Worm (Caenorhabditis elegans): ENCODE data around the gene F11D5.7.

Gene F11D5.7

ce11 chrX:3283189-3283588 lies 21.0 kb upstream of the F11D5.7 start:
- TF ChIP-seq med-1 (GFP tag; optimal IDR thresholded peaks at IDR 0.05; ENCODE audit: insufficient read depth) (no peak), tab-1 (GFP tag; IDR thresholded peaks at IDR 0.05) (no peak), ztf-23 (GFP tag; IDR thresholded peaks at IDR 0.05) (no peak), klf-2 (GFP tag; conservative IDR thresholded peaks at IDR 0.05) (no peak), cog-1 (tag; optimal IDR thresholded peaks at IDR 0.05) (no peak), ztf-29 (GFP tag; IDR thresholded peaks at IDR 0.05) (no peak), ref-1 (GFP tag; conservative IDR thresholded peaks at IDR 0.05) (no peak), T22C8.4 (GFP tag; IDR thresholded peaks at IDR 0.05) (no peak), flt-1 (GFP tag; IDR thresholded peaks at IDR 0.05) (no peak)

ce11 chrX:3284967-3285366 lies 19.2 kb upstream of the F11D5.7 start:
- TF ChIP-seq ref-1 (GFP tag; conservative IDR thresholded peaks at IDR 0.05): no peak
- TF ChIP-seq klf-2 (GFP tag; conservative IDR thresholded peaks at IDR 0.05): no peak
- no peak for TF ChIP-seq ztf-29 (GFP tag; IDR thresholded peaks at IDR 0.05)
- no peak for TF ChIP-seq tab-1 (GFP tag; IDR thresholded peaks at IDR 0.05)
- TF ChIP-seq flt-1 (GFP tag; IDR thresholded peaks at IDR 0.05): no peak

- TF ChIP-seq med-1 (GFP tag; optimal IDR thresholded peaks at IDR 0.05; ENCODE audit: insufficient read depth) (no peak), flt-1 (GFP tag; IDR thresholded peaks at IDR 0.05) (no peak), klf-2 (GFP tag; conservative IDR thresholded peaks at IDR 0.05) (no peak), ztf-23 (GFP tag; IDR thresholded peaks at IDR 0.05) (no peak), cog-1 (tag; optimal IDR thresholded peaks at IDR 0.05) (no peak), T22C8.4 (GFP tag; IDR thresholded peaks at IDR 0.05) (no peak), tab-1 (GFP tag; IDR thresholded peaks at IDR 0.05) (no peak), ref-1 (GFP tag; conservative IDR thresholded peaks at IDR 0.05) (no peak), ztf-29 (GFP tag; IDR thresholded peaks at IDR 0.05) (no peak)
These were observed 18.7 kb upstream of the F11D5.7 start for ce11 chrX:3285448-3285847.

ce11 chrX:3289183-3289582 lies 15.0 kb upstream of the F11D5.7 start, which contains the start of gene K09C4.4:
Gene K09C4.4 (plus strand): TSS chrX:3289483.
- no peak for TF ChIP-seq flt-1 (GFP tag; IDR thresholded peaks at IDR 0.05)
- TF ChIP-seq cog-1 (tag; optimal IDR thresholded peaks at IDR 0.05): no peak
- TF ChIP-seq ztf-23 (GFP tag; IDR thresholded peaks at IDR 0.05): no peak
- no peak for TF ChIP-seq T22C8.4 (GFP tag; IDR thresholded peaks at IDR 0.05)
- no peak for TF ChIP-seq med-1 (GFP tag; optimal IDR thresholded peaks at IDR 0.05; ENCODE audit: insufficient read depth)
- TF ChIP-seq ref-1 (GFP tag; conservative IDR thresholded peaks at IDR 0.05): no peak
- no peak for TF ChIP-seq ztf-29 (GFP tag; IDR thresholded peaks at IDR 0.05)
- TF ChIP-seq klf-2 (GFP tag; conservative IDR thresholded peaks at IDR 0.05): no peak
- TF ChIP-seq tab-1 (GFP tag; IDR thresholded peaks at IDR 0.05): no peak

ce11 chrX:3290147-3290546 lies 14.0 kb upstream of the F11D5.7 start:
- no peak for TF ChIP-seq T22C8.4 (GFP tag; IDR thresholded peaks at IDR 0.05)
- TF ChIP-seq flt-1 (GFP tag; IDR thresholded peaks at IDR 0.05): no peak
- no peak for TF ChIP-seq ref-1 (GFP tag; conservative IDR thresholded peaks at IDR 0.05)
- no peak for TF ChIP-seq cog-1 (tag; optimal IDR thresholded peaks at IDR 0.05)
- TF ChIP-seq med-1 (GFP tag; optimal IDR thresholded peaks at IDR 0.05; ENCODE audit: insufficient read depth): no peak
- TF ChIP-seq ztf-23 (GFP tag; IDR thresholded peaks at IDR 0.05): no peak
- no peak for TF ChIP-seq klf-2 (GFP tag; conservative IDR thresholded peaks at IDR 0.05)
- no peak for TF ChIP-seq tab-1 (GFP tag; IDR thresholded peaks at IDR 0.05)
- TF ChIP-seq ztf-29 (GFP tag; IDR thresholded peaks at IDR 0.05): no peak

ce11 chrX:3291948-3292347 lies 12.2 kb upstream of the F11D5.7 start:
- no peak for TF ChIP-seq med-1 (GFP tag; optimal IDR thresholded peaks at IDR 0.05; ENCODE audit: insufficient read depth)
- TF ChIP-seq T22C8.4 (GFP tag; IDR thresholded peaks at IDR 0.05): no peak
- no peak for TF ChIP-seq cog-1 (tag; optimal IDR thresholded peaks at IDR 0.05)
- TF ChIP-seq ztf-23 (GFP tag; IDR thresholded peaks at IDR 0.05): no peak
- TF ChIP-seq klf-2 (GFP tag; conservative IDR thresholded peaks at IDR 0.05): no peak
- no peak for TF ChIP-seq ztf-29 (GFP tag; IDR thresholded peaks at IDR 0.05)
- TF ChIP-seq ref-1 (GFP tag; conservative IDR thresholded peaks at IDR 0.05): no peak
- no peak for TF ChIP-seq tab-1 (GFP tag; IDR thresholded peaks at IDR 0.05)
- no peak for TF ChIP-seq flt-1 (GFP tag; IDR thresholded peaks at IDR 0.05)

- TF ChIP-seq ref-1 (GFP tag; conservative IDR thresholded peaks at IDR 0.05) (no peak), klf-2 (GFP tag; conservative IDR thresholded peaks at IDR 0.05) (no peak), tab-1 (GFP tag; IDR thresholded peaks at IDR 0.05) (no peak), ztf-23 (GFP tag; IDR thresholded peaks at IDR 0.05) (no peak)
These were observed 8.0 kb upstream of the F11D5.7 start, which contains the start of gene K09C4.2 for ce11 chrX:3296182-3296581. Gene K09C4.2 (plus strand): TSS chrX:3296482.

ce11 chrX:3297812-3298211 lies 6.4 kb upstream of the F11D5.7 start:
- no peak for TF ChIP-seq ref-1 (GFP tag; conservative IDR thresholded peaks at IDR 0.05)
- TF ChIP-seq flt-1 (GFP tag; IDR thresholded peaks at IDR 0.05): no peak
- no peak for TF ChIP-seq cog-1 (tag; optimal IDR thresholded peaks at IDR 0.05)
- TF ChIP-seq ztf-23 (GFP tag; IDR thresholded peaks at IDR 0.05): no peak
- no peak for TF ChIP-seq med-1 (GFP tag; optimal IDR thresholded peaks at IDR 0.05; ENCODE audit: insufficient read depth)
- TF ChIP-seq tab-1 (GFP tag; IDR thresholded peaks at IDR 0.05): no peak
- TF ChIP-seq klf-2 (GFP tag; conservative IDR thresholded peaks at IDR 0.05): no peak
- no peak for TF ChIP-seq T22C8.4 (GFP tag; IDR thresholded peaks at IDR 0.05)
- no peak for TF ChIP-seq ztf-29 (GFP tag; IDR thresholded peaks at IDR 0.05)

ce11 chrX:3298582-3298981 lies 5.6 kb upstream of the F11D5.7 start, which contains the start of gene K09C4.1:
Gene K09C4.1 (plus strand): TSS chrX:3298882.
- no peak for TF ChIP-seq T22C8.4 (GFP tag; IDR thresholded peaks at IDR 0.05)
- no peak for TF ChIP-seq klf-2 (GFP tag; conservative IDR thresholded peaks at IDR 0.05)
- no peak for TF ChIP-seq ref-1 (GFP tag; conservative IDR thresholded peaks at IDR 0.05)
- no peak for TF ChIP-seq med-1 (GFP tag; optimal IDR thresholded peaks at IDR 0.05; ENCODE audit: insufficient read depth)
- no peak for TF ChIP-seq flt-1 (GFP tag; IDR thresholded peaks at IDR 0.05)
- TF ChIP-seq ztf-23 (GFP tag; IDR thresholded peaks at IDR 0.05): no peak
- TF ChIP-seq tab-1 (GFP tag; IDR thresholded peaks at IDR 0.05): no peak
- no peak for TF ChIP-seq ztf-29 (GFP tag; IDR thresholded peaks at IDR 0.05)
- TF ChIP-seq cog-1 (tag; optimal IDR thresholded peaks at IDR 0.05): no peak

ce11 chrX:3300582-3300981 lies 3.6 kb upstream of the F11D5.7 start:
- TF ChIP-seq klf-2 (GFP tag; conservative IDR thresholded peaks at IDR 0.05) (no peak), tab-1 (GFP tag; IDR thresholded peaks at IDR 0.05) (no peak), flt-1 (GFP tag; IDR thresholded peaks at IDR 0.05) (no peak), ztf-23 (GFP tag; IDR thresholded peaks at IDR 0.05) (no peak), ztf-29 (GFP tag; IDR thresholded peaks at IDR 0.05) (no peak), cog-1 (tag; optimal IDR thresholded peaks at IDR 0.05) (no peak), med-1 (GFP tag; optimal IDR thresholded peaks at IDR 0.05; ENCODE audit: insufficient read depth) (no peak), T22C8.4 (GFP tag; IDR thresholded peaks at IDR 0.05) (no peak), ref-1 (GFP tag; conservative IDR thresholded peaks at IDR 0.05) (no peak)
